Worm (Caenorhabditis elegans) whole organism, L4 larva: Measurements from ENCODE around the gene C27F2.10.
A peak's percentile ranks its signal among the peaks of the same experiment; 100 is the strongest.

Source experiments
- F10B5.3 ChIP-seq: sonication (generic microtip); optimal IDR thresholded peaks from 2 replicates; lab custom pipeline; 2016; ENCODE audit warnings: mild to moderate bottlenecking, missing genetic modification characterization, missing compliant biosample characterization
- F44E2.7 ChIP-seq: fragments of 200-800 bp; sonication (Bioruptor generic); IDR thresholded peaks from 2 replicates; pipeline ENCODE4 v2.1.2; 2022; ENCODE audit warnings: missing genetic modification characterization, missing compliant biosample characterization
- F49E8.2 ChIP-seq: sonication (generic microtip); optimal IDR thresholded peaks from 2 replicates; lab custom pipeline; 2016; ENCODE audit warnings: missing compliant biosample characterization, mild to moderate bottlenecking, missing genetic modification characterization, borderline replicate concordance
- R02D3.7 ChIP-seq: fragments of 150-350 bp; sonication (generic microtip); optimal IDR thresholded peaks from 3 replicates; lab custom pipeline; 2014; ENCODE audit warnings: missing biosample characterization, missing genetic modification characterization
- Y48G9A.11 ChIP-seq: fragments of 200-800 bp; sonication (Bioruptor generic); IDR thresholded peaks from 2 replicates; pipeline ENCODE4 v1.3.6; 2022; ENCODE audit warnings: missing genetic modification reagents, missing genetic modification characterization, missing compliant biosample characterization
- ZK337.2 ChIP-seq: fragments of 200-800 bp; sonication (Bioruptor generic); IDR thresholded peaks from 2 replicates; pipeline ENCODE4 v1.3.6; 2022; ENCODE audit warnings: missing genetic modification reagents, missing genetic modification characterization, missing compliant biosample characterization
- ZK546.5 ChIP-seq, 2 experiments: sonication (generic microtip); optimal IDR thresholded peaks; 2 replicates each; lab custom pipeline; 2017; ENCODE audit warnings: missing biosample characterization in 2 of 2, missing genetic modification characterization in 2 of 2
- aha-1 ChIP-seq: fragments of 150-350 bp; peaks from one replicate; lab custom pipeline; 2014; ENCODE audit warnings: missing biosample characterization, missing genetic modification characterization
- aly-2 ChIP-seq: sonication (generic microtip); optimal IDR thresholded peaks from 2 replicates; lab custom pipeline; 2018; ENCODE audit warnings: missing biosample characterization, missing genetic modification characterization
- arid-1 ChIP-seq: fragments of 200-800 bp; sonication (Bioruptor generic); conservative IDR thresholded peaks from 2 replicates; pipeline ENCODE4 v1.3.6; 2022; ENCODE audit warnings: missing genetic modification reagents, missing genetic modification characterization, missing compliant biosample characterization
- attf-4 ChIP-seq: sonication (generic microtip); optimal IDR thresholded peaks from 3 replicates; lab custom pipeline; 2017; ENCODE audit warnings: missing biosample characterization, missing genetic modification characterization
- ceh-28 ChIP-seq: fragments of 150-350 bp; optimal IDR thresholded peaks from 2 replicates; lab custom pipeline; 2014; ENCODE audit warnings: missing biosample characterization, missing genetic modification reagents, missing genetic modification characterization
- ceh-44 ChIP-seq: fragments of 200-800 bp; sonication (Bioruptor generic); IDR thresholded peaks from 2 replicates; pipeline ENCODE4 v1.3.6; 2022; ENCODE audit warnings: missing genetic modification reagents, missing genetic modification characterization, missing compliant biosample characterization
- ceh-82 ChIP-seq: sonication (generic microtip); optimal IDR thresholded peaks from 2 replicates; lab custom pipeline; 2017; ENCODE audit warnings: missing biosample characterization, missing genetic modification characterization
- ctbp-1 ChIP-seq: fragments of 200-800 bp; sonication (Bioruptor generic); IDR thresholded peaks from 2 replicates; pipeline ENCODE4 v1.3.6; 2022; ENCODE audit warnings: missing genetic modification reagents, missing genetic modification characterization, missing compliant biosample characterization
- daf-16 ChIP-seq, 3 experiments: sonication (generic microtip); optimal IDR thresholded peaks; 2 replicates each; lab custom pipeline; 2016 to 2017; ENCODE audit warnings: missing genetic modification characterization in 3 of 3, missing genetic modification reagents in 3 of 3, mild to moderate bottlenecking in 2 of 3, missing compliant biosample characterization in 2 of 3, missing biosample characterization in 1 of 3, moderate library complexity in 1 of 3
- egl-27 ChIP-seq: sonication (generic microtip); optimal IDR thresholded peaks from 3 replicates; lab custom pipeline; 2017; ENCODE audit warnings: missing biosample characterization, missing genetic modification reagents, missing genetic modification characterization
- hlh-30 ChIP-seq: sonication (generic microtip); optimal IDR thresholded peaks from 2 replicates; lab custom pipeline; 2017; ENCODE audit warnings: antibody characterized with exemption, mild to moderate bottlenecking, missing genetic modification characterization, missing compliant biosample characterization; ENCODE audit not compliant: insufficient read depth
- lin-38 ChIP-seq: fragments of 200-800 bp; sonication (Bioruptor generic); IDR thresholded peaks from 2 replicates; pipeline ENCODE4 v1.3.6; 2022; ENCODE audit warnings: missing genetic modification reagents, missing genetic modification characterization, missing compliant biosample characterization
- lsy-2 ChIP-seq, 2 experiments: fragments of 150-350 bp in 1 of 2; sonication (generic microtip) in 1 of 2; optimal IDR thresholded peaks; 2 replicates each; lab custom pipeline; 2014 to 2017; ENCODE audit warnings: missing biosample characterization in 2 of 2, missing genetic modification characterization in 2 of 2
- madf-5 ChIP-seq, 2 experiments: fragments of 200-800 bp; sonication (Bioruptor generic); IDR thresholded peaks; 2 replicates each; pipeline ENCODE4 v1.3.6; 2022; ENCODE audit warnings: missing compliant biosample characterization in 2 of 2, missing genetic modification characterization in 2 of 2
- madf-9 ChIP-seq: fragments of 200-800 bp; sonication (Bioruptor generic); conservative IDR thresholded peaks from 2 replicates; pipeline ENCODE4 v1.3.6; 2022; ENCODE audit warnings: missing genetic modification reagents, missing genetic modification characterization, missing compliant biosample characterization
- mdl-1 ChIP-seq, 2 experiments: fragments of 150-350 bp in 1 of 2; sonication (generic microtip) in 1 of 2; optimal IDR thresholded peaks; 2 replicates each; lab custom pipeline; 2014 to 2017; ENCODE audit warnings: missing biosample characterization in 2 of 2, missing genetic modification characterization in 2 of 2
- mep-1 ChIP-seq: fragments of 150-350 bp; sonication (generic microtip); optimal IDR thresholded peaks from 3 replicates; lab custom pipeline; 2014; ENCODE audit warnings: missing biosample characterization, missing genetic modification characterization
- mxl-3 ChIP-seq: fragments of 200-800 bp; sonication (Bioruptor generic); optimal IDR thresholded peaks from 2 replicates; lab custom pipeline; 2018; ENCODE audit warnings: mild to moderate bottlenecking, missing genetic modification characterization, missing compliant biosample characterization
- nhr-102 ChIP-seq: sonication (generic microtip); optimal IDR thresholded peaks from 2 replicates; lab custom pipeline; 2016; ENCODE audit warnings: mild to moderate bottlenecking, missing genetic modification characterization, moderate library complexity, missing compliant biosample characterization
- nhr-48 ChIP-seq: sonication (generic microtip); optimal IDR thresholded peaks from 2 replicates; lab custom pipeline; 2016; ENCODE audit warnings: mild to moderate bottlenecking, missing genetic modification characterization, missing compliant biosample characterization
- nhr-77 ChIP-seq: fragments of 150-350 bp; optimal IDR thresholded peaks from 2 replicates; lab custom pipeline; 2014; ENCODE audit warnings: missing biosample characterization, missing genetic modification characterization
- pha-4 ChIP-seq, 2 experiments: fragments of 150-350 bp in 1 of 2; fragments of 200-800 bp in 1 of 2; sonication (Bioruptor generic) in 1 of 2; IDR thresholded peaks in 1 of 2; optimal IDR thresholded peaks in 1 of 2; 2 replicates each; pipeline versions ENCODE4 v1.3.6 to Lab custom; 2014 to 2022; ENCODE audit warnings: missing genetic modification characterization in 2 of 2, missing genetic modification reagents in 2 of 2, missing biosample characterization in 1 of 2, missing compliant biosample characterization in 1 of 2
- php-3 ChIP-seq: fragments of 200-800 bp; sonication (Bioruptor generic); IDR thresholded peaks from 2 replicates; pipeline ENCODE4 v1.3.6; 2022; ENCODE audit warnings: missing genetic modification reagents, missing genetic modification characterization, missing compliant biosample characterization
- pqm-1 ChIP-seq: sonication (generic microtip); optimal IDR thresholded peaks from 2 replicates; lab custom pipeline; 2017; ENCODE audit warnings: missing biosample characterization, missing genetic modification characterization
- sdz-12 ChIP-seq: fragments of 200-800 bp; sonication (Bioruptor generic); optimal IDR thresholded peaks from 2 replicates; lab custom pipeline; 2018; ENCODE audit warnings: mild to moderate bottlenecking, missing genetic modification characterization, missing compliant biosample characterization
- skn-1 ChIP-seq: fragments of 150-350 bp; optimal IDR thresholded peaks from 2 replicates; lab custom pipeline; 2014; ENCODE audit warnings: missing biosample characterization, missing genetic modification characterization
- spr-3 ChIP-seq: fragments of 200-800 bp; sonication (Bioruptor generic); optimal IDR thresholded peaks from 2 replicates; lab custom pipeline; 2018; ENCODE audit warnings: mild to moderate bottlenecking, missing genetic modification characterization, missing compliant biosample characterization
- tag-97 ChIP-seq: fragments of 200-800 bp; sonication (Bioruptor generic); IDR thresholded peaks from 2 replicates; pipeline ENCODE4 v1.3.6; 2022; ENCODE audit warnings: missing genetic modification characterization, missing compliant biosample characterization
- unc-130 ChIP-seq: sonication (generic microtip); optimal IDR thresholded peaks from 2 replicates; lab custom pipeline; 2016; ENCODE audit warnings: missing genetic modification reagents, missing genetic modification characterization, missing compliant biosample characterization
- unc-62 ChIP-seq, 3 experiments: fragments of 150-350 bp in 1 of 3; sonication (generic microtip); optimal IDR thresholded peaks in 2 of 3; peaks in 1 of 3; 1 replicate in 1 of 3; 2 replicates in 2 of 3; lab custom pipeline; 2014 to 2017; ENCODE audit warnings: missing biosample characterization in 3 of 3, missing genetic modification characterization in 3 of 3, missing genetic modification reagents in 3 of 3, missing genotype in 1 of 3

The C27F2.10 gene

DNA sequence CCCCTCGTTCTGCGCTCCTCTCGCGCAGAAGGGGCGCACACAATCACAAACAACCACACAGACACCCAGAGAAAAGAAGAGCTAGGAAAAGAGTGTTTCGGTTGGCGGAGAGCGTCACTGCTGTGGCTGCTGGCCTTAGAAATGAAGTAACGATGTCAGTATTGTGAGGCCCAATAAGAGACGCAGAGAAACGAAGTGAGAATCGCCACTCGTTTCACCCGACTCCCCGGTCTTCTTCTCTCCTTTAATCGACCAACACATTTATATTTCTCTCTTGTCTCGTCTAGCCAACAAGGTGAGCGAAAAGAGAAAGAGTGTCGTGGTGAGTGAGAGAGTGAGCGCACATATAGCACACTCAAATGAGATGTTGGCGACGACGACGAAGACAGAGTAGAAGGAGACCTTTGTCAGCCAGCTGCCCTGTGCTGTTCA, 27.2 kb upstream of the C27F2.10 start (continued):
- TF ChIP-seq ceh-44 (GFP tag; lab: Robert Waterston, UW) = no peak
- no peak for TF ChIP-seq sdz-12 (GFP tag; lab: Kevin White, UChicago)
- peak; percentile 22 to 27 for TF ChIP-seq daf-16 (GFP tag; optimal IDR thresholded peaks at IDR 0.05; lab: Kevin White, UChicago)
- peak; percentile 17 for TF ChIP-seq daf-16 (tag; optimal IDR thresholded peaks at IDR 0.05; lab: Kevin White, UChicago)
- no peak for TF ChIP-seq Y48G9A.11 (GFP tag; lab: Robert Waterston, UW)
- peak; percentile 73 for TF ChIP-seq mxl-3
- TF ChIP-seq pha-4 (GFP tag; IDR thresholded peaks at IDR 0.05; lab: Robert Waterston, UW) = peak; percentile 76; the same call in 1 of the 2 replicates
- peak; percentile 16 for TF ChIP-seq pha-4 (tag; optimal IDR thresholded peaks at IDR 0.05; lab: Kevin White, UChicago)
- peak; percentile 71; the same call in 1 of the 2 replicates for TF ChIP-seq php-3 (GFP tag; lab: Robert Waterston, UW)
- TF ChIP-seq mep-1 = peak; percentile 97
- peak; percentile 85 for TF ChIP-seq nhr-77 (tag; lab: Kevin White, UChicago)
- peak; percentile 65 for TF ChIP-seq ceh-28 (tag; lab: Kevin White, UChicago)
- TF ChIP-seq unc-130 (GFP tag; lab: Kevin White, UChicago) = no peak
- TF ChIP-seq madf-9 = no peak
- TF ChIP-seq madf-5 (GFP tag; IDR thresholded peaks at IDR 0.05; lab: Robert Waterston, UW) = 0 out of 4 replicates have a peak, but pooled peaks of 1 of the 2 experiments have one; percentile 28
- peak; percentile 78 to 90 for TF ChIP-seq lsy-2 (tag; optimal IDR thresholded peaks at IDR 0.05; lab: Kevin White, UChicago)
- no peak for TF ChIP-seq R02D3.7 (tag; lab: Kevin White, UChicago)
- TF ChIP-seq mdl-1 (tag; optimal IDR thresholded peaks at IDR 0.05; lab: Kevin White, UChicago) = peak; percentile 42 to 78
- peak; percentile 82 for TF ChIP-seq hlh-30 (tag; lab: Kevin White, UChicago)
- TF ChIP-seq F10B5.3 (tag; lab: Kevin White, UChicago) = no peak
- peak; percentile 58 for TF ChIP-seq nhr-48
- no peak for TF ChIP-seq attf-4 (tag; lab: Kevin White, UChicago)
- no peak for TF ChIP-seq spr-3 (GFP tag; lab: Kevin White, UChicago)
- TF ChIP-seq ZK337.2 = no peak
- TF ChIP-seq egl-27 (tag; lab: Kevin White, UChicago) = no peak
- peak; percentile 85 for TF ChIP-seq ctbp-1 (GFP tag; lab: Robert Waterston, UW)
- no peak for TF ChIP-seq skn-1 (tag; lab: Kevin White, UChicago)
- peak in 1 of 2 experiments; percentile 99 for TF ChIP-seq unc-62 (GFP tag; optimal IDR thresholded peaks at IDR 0.05 in 1 of 2; lab: Kevin White, UChicago)
- TF ChIP-seq unc-62 (tag; optimal IDR thresholded peaks at IDR 0.05; lab: Kevin White, UChicago) = no peak
- peak; percentile 67 for TF ChIP-seq lin-38
- TF ChIP-seq tag-97 = no peak

- TF ChIP-seq ZK546.5 (tag; optimal IDR thresholded peaks at IDR 0.05; lab: Kevin White, UChicago) = no peak
- no peak for TF ChIP-seq pqm-1
- no peak for TF ChIP-seq nhr-102 (tag; lab: Kevin White, UChicago)
- TF ChIP-seq nhr-77 (tag; lab: Kevin White, UChicago) = no peak
- no peak for TF ChIP-seq F49E8.2 (tag; lab: Kevin White, UChicago)
- no peak for TF ChIP-seq arid-1 (GFP tag; lab: Robert Waterston, UW)
- TF ChIP-seq sdz-12 (GFP tag; lab: Kevin White, UChicago) = no peak
- no peak for TF ChIP-seq F44E2.7 (GFP tag; lab: Robert Waterston, UW)
- peak in 1 of 2 experiments; percentile 38 for TF ChIP-seq unc-62 (GFP tag; optimal IDR thresholded peaks at IDR 0.05 in 1 of 2; lab: Kevin White, UChicago)
- no peak for TF ChIP-seq unc-62 (tag; optimal IDR thresholded peaks at IDR 0.05; lab: Kevin White, UChicago)
- peak; percentile 43 for TF ChIP-seq aha-1 (tag; lab: Kevin White, UChicago)
- TF ChIP-seq aly-2 (tag; lab: Kevin White, UChicago) = no peak
- TF ChIP-seq ceh-82 = no peak
Measured at ce11 chrIII:5012460-5012859, 25.8 kb upstream of the C27F2.10 start.
